Fruit fly (Drosophila melanogaster) whole organism, embryonic: ENCODE results near the gene Kdm2.

Experiments used
- BEAF-32 ChIP-seq: fragments of 200-800 bp; sonication (Bioruptor generic); optimal IDR thresholded peaks from 3 replicates; lab custom pipeline; 2017; ENCODE audit warnings: missing biosample characterization, missing genetic modification characterization, mild to moderate bottlenecking, moderate library complexity, missing genetic modification reagents
- Bdp1 ChIP-seq: fragments of 200-800 bp; sonication (Bioruptor generic); optimal IDR thresholded peaks from 3 replicates; lab custom pipeline; 2016; ENCODE audit warnings: missing biosample characterization, missing genetic modification characterization
- CG10147 ChIP-seq: fragments of 200-800 bp; sonication (Bioruptor generic); optimal IDR thresholded peaks from 2 replicates; lab custom pipeline; 2019; ENCODE audit warnings: missing biosample characterization, mild to moderate bottlenecking, missing genetic modification characterization, moderate library complexity
- CG12104 ChIP-seq: fragments of 200-800 bp; sonication (Bioruptor generic); optimal IDR thresholded peaks from 3 replicates; lab custom pipeline; 2016; ENCODE audit warnings: missing biosample characterization, missing genetic modification characterization
- CG12769 ChIP-seq: fragments of 200-800 bp; sonication (Bioruptor generic); optimal IDR thresholded peaks from 2 replicates; lab custom pipeline; 2019; ENCODE audit warnings: missing biosample characterization, mild to moderate bottlenecking, missing genetic modification characterization, moderate library complexity
- CG12942 ChIP-seq: fragments of 200-800 bp; sonication (Bioruptor generic); optimal IDR thresholded peaks from 3 replicates; lab custom pipeline; 2016; ENCODE audit warnings: missing biosample characterization, missing genetic modification characterization
- CG13894 ChIP-seq: fragments of 200-800 bp; sonication (Bioruptor generic); optimal IDR thresholded peaks from 3 replicates; lab custom pipeline; 2018; ENCODE audit warnings: missing biosample characterization, mild to moderate bottlenecking, missing genetic modification characterization, moderate library complexity
- CG15696 ChIP-seq: fragments of 200-800 bp; sonication (Bioruptor generic); optimal IDR thresholded peaks from 2 replicates; lab custom pipeline; 2019; ENCODE audit warnings: missing biosample characterization, mild to moderate bottlenecking, missing genetic modification characterization, moderate library complexity
- CG17385 ChIP-seq: fragments of 200-800 bp; sonication (Bioruptor generic); optimal IDR thresholded peaks from 3 replicates; lab custom pipeline; 2018; ENCODE audit warnings: missing biosample characterization, mild to moderate bottlenecking, missing genetic modification characterization
- CG2712 ChIP-seq: fragments of 200-800 bp; optimal IDR thresholded peaks from 3 replicates; lab custom pipeline; 2019; ENCODE audit warnings: missing biosample characterization, mild to moderate bottlenecking, missing genetic modification characterization, moderate library complexity
- CG3281 ChIP-seq: fragments of 200-800 bp; sonication (Bioruptor generic); optimal IDR thresholded peaks from 3 replicates; lab custom pipeline; 2017; ENCODE audit warnings: missing biosample characterization, mild to moderate bottlenecking, missing genetic modification characterization
- CG34376 ChIP-seq: fragments of 200-800 bp; sonication (Bioruptor generic); optimal IDR thresholded peaks from 2 replicates; lab custom pipeline; 2018; ENCODE audit warnings: missing biosample characterization, mild to moderate bottlenecking, missing genetic modification characterization
- CG4328 ChIP-seq: fragments of 200-800 bp; sonication (Bioruptor generic); optimal IDR thresholded peaks from 3 replicates; lab custom pipeline; 2017; ENCODE audit warnings: missing biosample characterization, missing genetic modification reagents, missing genetic modification characterization
- CG6791 ChIP-seq: fragments of 200-800 bp; sonication (Bioruptor generic); IDR thresholded peaks from 3 replicates; pipeline ENCODE4 v1.3.6; 2022; ENCODE audit warnings: missing biosample characterization, missing genetic modification characterization; ENCODE audit not compliant: partially characterized antibody
- CG7271 ChIP-seq: fragments of 200-800 bp; sonication (Bioruptor generic); optimal IDR thresholded peaks from 2 replicates; lab custom pipeline; 2018; ENCODE audit warnings: missing biosample characterization, mild to moderate bottlenecking, missing genetic modification characterization, moderate library complexity
- CG7928 ChIP-seq: fragments of 200-800 bp; sonication (Bioruptor generic); optimal IDR thresholded peaks from 2 replicates; lab custom pipeline; 2017; ENCODE audit warnings: missing biosample characterization, mild to moderate bottlenecking, missing genetic modification characterization
- CG8089 ChIP-seq: fragments of 200-800 bp; sonication (Bioruptor generic); optimal IDR thresholded peaks from 3 replicates; lab custom pipeline; 2016; ENCODE audit warnings: missing biosample characterization, missing genetic modification characterization
- CTCF ChIP-seq: fragments of 200-800 bp; sonication (Bioruptor generic); optimal IDR thresholded peaks from 2 replicates; lab custom pipeline; 2017; ENCODE audit warnings: missing biosample characterization, mild to moderate bottlenecking, missing genetic modification characterization, moderate library complexity
- Dek ChIP-seq: fragments of 200-800 bp; sonication (Bioruptor generic); optimal IDR thresholded peaks from 3 replicates; lab custom pipeline; 2019; ENCODE audit warnings: missing biosample characterization, mild to moderate bottlenecking, missing genetic modification characterization, moderate library complexity
- HHEX ChIP-seq: fragments of 200-800 bp; sonication (Bioruptor generic); optimal IDR thresholded peaks from 3 replicates; lab custom pipeline; 2017; ENCODE audit warnings: missing biosample characterization, mild to moderate bottlenecking, missing genetic modification characterization, missing genetic modification reagents
- Hmr ChIP-seq: fragments of 200-800 bp; sonication (Bioruptor generic); optimal IDR thresholded peaks from 3 replicates; lab custom pipeline; 2017; ENCODE audit warnings: mild to moderate bottlenecking, missing biosample characterization, missing genetic modification reagents, missing genetic modification characterization
- Hr3 ChIP-seq: fragments of 200-800 bp; sonication (Bioruptor generic); optimal IDR thresholded peaks from 3 replicates; lab custom pipeline; 2016; ENCODE audit warnings: missing biosample characterization, missing genetic modification characterization
- MTF-1 ChIP-seq: fragments of 200-800 bp; sonication (Bioruptor generic); optimal IDR thresholded peaks from 2 replicates; lab custom pipeline; 2018; ENCODE audit warnings: missing biosample characterization, mild to moderate bottlenecking, missing genetic modification characterization, borderline replicate concordance
- Med ChIP-seq: fragments of 200-800 bp; sonication (Bioruptor generic); peaks from one replicate; lab custom pipeline; 2016; ENCODE audit warnings: missing biosample characterization, missing genetic modification characterization, mild to moderate bottlenecking, inconsistent platforms, moderate library complexity
- Nf-YB ChIP-seq: fragments of 200-800 bp; sonication (Bioruptor generic); optimal IDR thresholded peaks from 3 replicates; lab custom pipeline; 2019; ENCODE audit warnings: missing biosample characterization, mild to moderate bottlenecking, missing genetic modification characterization, moderate library complexity
- Stat92E ChIP-seq, 3 experiments: fragments of >200 bp in 2 of 3; fragments of 200-800 bp in 1 of 3; sonication (Bioruptor generic) in 1 of 3; optimal IDR thresholded peaks; 2 replicates each; lab custom pipeline; 2017 to 2019; ENCODE audit warnings: missing biosample characterization in 3 of 3, missing genetic modification characterization in 3 of 3, mild to moderate bottlenecking in 1 of 3, moderate library complexity in 1 of 3
- TFAM ChIP-seq: fragments of 200-800 bp; sonication (Bioruptor generic); optimal IDR thresholded peaks from 2 replicates; lab custom pipeline; 2017; ENCODE audit warnings: missing biosample characterization, missing genetic modification characterization, inconsistent platforms
- YL-1 ChIP-seq: fragments of 200-800 bp; sonication (Bioruptor generic); optimal IDR thresholded peaks from 3 replicates; lab custom pipeline; 2017; ENCODE audit warnings: missing biosample characterization, mild to moderate bottlenecking, missing genetic modification characterization
- ase ChIP-seq: fragments of 200-800 bp; sonication (Bioruptor generic); IDR thresholded peaks from 3 replicates; pipeline ENCODE4 v1.3.6; 2022; ENCODE audit warnings: missing biosample characterization, missing genetic modification characterization
- bsh ChIP-seq, 2 experiments: fragments of 200-800 bp; sonication (Bioruptor generic); optimal IDR thresholded peaks; 2 replicates each; lab custom pipeline; 2017 to 2018; ENCODE audit warnings: mild to moderate bottlenecking in 2 of 2, missing biosample characterization in 2 of 2, missing genetic modification characterization in 2 of 2, moderate library complexity in 1 of 2
- cad ChIP-seq: fragments of >200 bp; optimal IDR thresholded peaks from 2 replicates; lab custom pipeline; 2017; ENCODE audit warnings: missing biosample characterization, missing genetic modification characterization
- cato ChIP-seq: fragments of 200-800 bp; sonication (Bioruptor generic); optimal IDR thresholded peaks from 2 replicates; lab custom pipeline; 2016; ENCODE audit warnings: missing biosample characterization, missing genetic modification characterization, borderline replicate concordance
- croc ChIP-seq: fragments of 200-800 bp; sonication (Bioruptor generic); conservative IDR thresholded peaks from 3 replicates; pipeline ENCODE4 v1.3.6; 2022; ENCODE audit warnings: missing biosample characterization, missing genetic modification characterization
- cwo ChIP-seq: fragments of 200-800 bp; sonication (Bioruptor generic); optimal IDR thresholded peaks from 3 replicates; lab custom pipeline; 2017; ENCODE audit warnings: missing biosample characterization, missing genetic modification characterization, mild to moderate bottlenecking, moderate library complexity, missing genetic modification reagents
- danr ChIP-seq: fragments of 200-800 bp; sonication (Bioruptor generic); IDR thresholded peaks from 2 replicates; pipeline ENCODE4 v1.3.6; 2022; ENCODE audit warnings: missing biosample characterization, missing genetic modification characterization
- ftz-f1 ChIP-seq: fragments of 200-800 bp; sonication (Bioruptor generic); optimal IDR thresholded peaks from 2 replicates; lab custom pipeline; 2016; ENCODE audit warnings: missing biosample characterization, missing genetic modification characterization
- hbn ChIP-seq: fragments of 200-800 bp; sonication (Bioruptor generic); IDR thresholded peaks from 2 replicates; pipeline ENCODE4 v1.3.6; 2022; ENCODE audit warnings: missing biosample characterization, missing genetic modification characterization; ENCODE audit not compliant: partially characterized antibody
- nmo ChIP-seq: fragments of 200-800 bp; sonication (Bioruptor generic); optimal IDR thresholded peaks from 2 replicates; lab custom pipeline; 2018; ENCODE audit warnings: missing biosample characterization, mild to moderate bottlenecking, missing genetic modification characterization, moderate library complexity
- odd ChIP-seq: fragments of 200-800 bp; sonication (Bioruptor generic); optimal IDR thresholded peaks from 2 replicates; lab custom pipeline; 2017; ENCODE audit warnings: missing biosample characterization, mild to moderate bottlenecking, missing genetic modification characterization
- pzg ChIP-seq: fragments of 200-800 bp; sonication (Bioruptor generic); optimal IDR thresholded peaks from 3 replicates; lab custom pipeline; 2018; ENCODE audit warnings: missing biosample characterization, mild to moderate bottlenecking, missing genetic modification characterization, moderate library complexity
- run ChIP-seq: fragments of 200-800 bp; sonication (Bioruptor generic); optimal IDR thresholded peaks from 3 replicates; lab custom pipeline; 2018; ENCODE audit warnings: missing biosample characterization, mild to moderate bottlenecking, missing genetic modification characterization
- slp2 ChIP-seq: fragments of 200-800 bp; sonication (Bioruptor generic); optimal IDR thresholded peaks from 2 replicates; lab custom pipeline; 2016; ENCODE audit warnings: missing biosample characterization, missing genetic modification characterization
- sob ChIP-seq: fragments of 200-800 bp; sonication (Bioruptor generic); IDR thresholded peaks from 2 replicates; pipeline ENCODE4 v1.3.6; 2022; ENCODE audit warnings: missing biosample characterization, missing genetic modification characterization
- stwl ChIP-seq: fragments of 200-800 bp; sonication (Bioruptor generic); optimal IDR thresholded peaks from 3 replicates; lab custom pipeline; 2018; ENCODE audit warnings: missing biosample characterization, mild to moderate bottlenecking, missing genetic modification characterization, moderate library complexity
- tin ChIP-seq: fragments of 200-800 bp; sonication (Bioruptor generic); optimal IDR thresholded peaks from 3 replicates; lab custom pipeline; 2016; ENCODE audit warnings: missing biosample characterization, missing genetic modification characterization
- twi ChIP-seq: fragments of 200-800 bp; optimal IDR thresholded peaks from 2 replicates; lab custom pipeline; 2019; ENCODE audit warnings: missing biosample characterization, mild to moderate bottlenecking, missing genetic modification characterization, moderate library complexity
- zen2 ChIP-seq: fragments of 200-800 bp; sonication (Bioruptor generic); IDR thresholded peaks from 3 replicates; pipeline ENCODE4 v1.3.6; 2022; ENCODE audit warnings: missing biosample characterization, missing genetic modification characterization; ENCODE audit not compliant: partially characterized antibody

The Kdm2 gene

dm6 chr3R:9047561-9048465 lies 4.5 kb upstream of the Kdm2 start, which contains the start of gene Rel (continued):
- TF ChIP-seq CG7928 (GFP tag; lab: Kevin White, UChicago), result peak; percentile 70
- peak; percentile 57 for TF ChIP-seq CG17385 (GFP tag; lab: Kevin White, UChicago)
- TF ChIP-seq Nf-YB (GFP tag; lab: Kevin White, UChicago), result peak; percentile 59
- TF ChIP-seq CG3281 (GFP tag; lab: Kevin White, UChicago), result peak; percentile 78
- peak; percentile 70 for TF ChIP-seq Dek (tag; lab: Kevin White, UChicago)
- TF ChIP-seq CG34376, result peak; percentile 94
- no peak for TF ChIP-seq zen2 (GFP tag; lab: Robert Waterston, UW)
- TF ChIP-seq BEAF-32, result peak; percentile 72
- TF ChIP-seq nmo, result peak; percentile 87
- TF ChIP-seq CG8089, result peak; percentile 13
- TF ChIP-seq CG10147 (GFP tag; lab: Kevin White, UChicago), result peak; percentile 74
- TF ChIP-seq slp2, result no peak
- peak; percentile 48; the same call in 1 of the 3 replicates for TF ChIP-seq croc (GFP tag; lab: Robert Waterston, UW)
- TF ChIP-seq CG12769 (tag; lab: Kevin White, UChicago), result peak; percentile 99
- peak; percentile 68 for TF ChIP-seq CG4328 (GFP tag; lab: Kevin White, UChicago)
- TF ChIP-seq YL-1 (GFP tag; lab: Kevin White, UChicago), result peak; percentile 12
- TF ChIP-seq bsh (GFP tag; optimal IDR thresholded peaks at IDR 0.05; lab: Kevin White, UChicago), result peak in 1 of 2 experiments; percentile 62
- no peak for TF ChIP-seq danr (GFP tag; lab: Robert Waterston, UW)
- peak; percentile 66 for TF ChIP-seq twi
- TF ChIP-seq ftz-f1 (GFP tag; lab: Kevin White, UChicago), result peak; percentile 56
- TF ChIP-seq CTCF (GFP tag; lab: Kevin White, UChicago), result peak; percentile 51
- TF ChIP-seq TFAM (GFP tag; lab: Kevin White, UChicago), result no peak
- peak; percentile 91 for TF ChIP-seq CG2712 (tag; lab: Kevin White, UChicago)
- TF ChIP-seq Hr3 (GFP tag; lab: Kevin White, UChicago), result peak; percentile 75
- peak; percentile 11 for TF ChIP-seq HHEX (GFP tag; lab: Kevin White, UChicago)
- TF ChIP-seq sob (GFP tag; lab: Robert Waterston, UW), result no peak
- peak; percentile 34 for TF ChIP-seq Hmr
- peak; percentile 31 for TF ChIP-seq CG12942 (GFP tag; lab: Kevin White, UChicago)
- TF ChIP-seq CG7271 (tag; lab: Kevin White, UChicago), result peak; percentile 64
- TF ChIP-seq Med (GFP tag; lab: Kevin White, UChicago), result peak; percentile 88
- peak; percentile 36 for TF ChIP-seq cato (GFP tag; lab: Kevin White, UChicago)
- TF ChIP-seq pzg (GFP tag; lab: Kevin White, UChicago), result peak; percentile 67
- peak; percentile 63 for TF ChIP-seq tin (GFP tag; lab: Kevin White, UChicago)
- TF ChIP-seq CG15696 (tag; lab: Kevin White, UChicago), result peak; percentile 78
- TF ChIP-seq cad (GFP tag; lab: Kevin White, UChicago), result no peak
- no peak for TF ChIP-seq hbn (GFP tag; lab: Robert Waterston, UW)
- no peak for TF ChIP-seq ase (GFP tag; lab: Robert Waterston, UW)
- no peak for TF ChIP-seq Bdp1
- peak; percentile 9 for TF ChIP-seq run
- no peak for TF ChIP-seq CG6791
- peak; percentile 12 for TF ChIP-seq odd (GFP tag; lab: Kevin White, UChicago)
- peak; percentile 97 for TF ChIP-seq CG13894 (tag; lab: Kevin White, UChicago)
- no peak for TF ChIP-seq MTF-1 (GFP tag; lab: Kevin White, UChicago)
- TF ChIP-seq Stat92E (GFP tag; optimal IDR thresholded peaks at IDR 0.05; lab: Kevin White, UChicago), result no peak
- peak; percentile 62 for TF ChIP-seq cwo (GFP tag; lab: Kevin White, UChicago)
- TF ChIP-seq stwl (tag; lab: Kevin White, UChicago), result peak; percentile 4
- peak; percentile 66 for TF ChIP-seq CG12104
